Fruit fly (Drosophila melanogaster) whole organism, embryonic: ENCODE measurements around the gene spn-F.

Experiments
- ATbp ChIP-seq: fragments of 200-800 bp; sonication (Bioruptor generic); optimal IDR thresholded peaks from 2 replicates; lab custom pipeline; 2017; ENCODE audit warnings: missing biosample characterization, mild to moderate bottlenecking, missing genetic modification characterization, missing genetic modification reagents
- Abd-B ChIP-seq: fragments of 200-800 bp; sonication (Bioruptor generic); optimal IDR thresholded peaks from 2 replicates; lab custom pipeline; 2018; ENCODE audit warnings: missing biosample characterization, mild to moderate bottlenecking, missing genetic modification characterization, moderate library complexity
- Bgb ChIP-seq: fragments of 200-800 bp; sonication (Bioruptor generic); IDR thresholded peaks from 2 replicates; pipeline ENCODE4 v1.3.6; 2022; ENCODE audit warnings: missing biosample characterization, missing genetic modification characterization; ENCODE audit not compliant: partially characterized antibody
- CG10979 ChIP-seq: fragments of 200-800 bp; sonication (Bioruptor generic); optimal IDR thresholded peaks from 2 replicates; lab custom pipeline; 2018; ENCODE audit warnings: missing biosample characterization, mild to moderate bottlenecking, missing genetic modification characterization, moderate library complexity
- CG15011 ChIP-seq: fragments of 200-800 bp; sonication (Bioruptor generic); optimal IDR thresholded peaks from 3 replicates; lab custom pipeline; 2018; ENCODE audit warnings: missing biosample characterization, mild to moderate bottlenecking, missing genetic modification characterization
- CG15073 ChIP-seq: fragments of 200-800 bp; sonication (Bioruptor generic); optimal IDR thresholded peaks from 2 replicates; lab custom pipeline; 2016; ENCODE audit warnings: missing biosample characterization, missing genetic modification characterization
- CG17385 ChIP-seq: fragments of 200-800 bp; sonication (Bioruptor generic); optimal IDR thresholded peaks from 3 replicates; lab custom pipeline; 2018; ENCODE audit warnings: missing biosample characterization, mild to moderate bottlenecking, missing genetic modification characterization
- CG18619 ChIP-seq: fragments of 200-800 bp; sonication (Bioruptor generic); optimal IDR thresholded peaks from 3 replicates; lab custom pipeline; 2017; ENCODE audit warnings: missing biosample characterization, mild to moderate bottlenecking, missing genetic modification characterization
- CG2120 ChIP-seq: fragments of 200-800 bp; sonication (Bioruptor generic); optimal IDR thresholded peaks from 3 replicates; lab custom pipeline; 2016; ENCODE audit warnings: missing biosample characterization, missing genetic modification characterization
- CG2199 ChIP-seq: fragments of 200-800 bp; sonication (Bioruptor generic); IDR thresholded peaks from 3 replicates; pipeline ENCODE4 v1.3.6; 2022; ENCODE audit warnings: missing biosample characterization, missing genetic modification characterization
- CG4328 ChIP-seq: fragments of 200-800 bp; sonication (Bioruptor generic); optimal IDR thresholded peaks from 3 replicates; lab custom pipeline; 2017; ENCODE audit warnings: missing biosample characterization, missing genetic modification reagents, missing genetic modification characterization
- CG6254 ChIP-seq: fragments of 200-800 bp; sonication (Bioruptor generic); optimal IDR thresholded peaks from 3 replicates; lab custom pipeline; 2017; ENCODE audit warnings: mild to moderate bottlenecking, missing biosample characterization, missing genetic modification reagents, missing genetic modification characterization
- CG7556 ChIP-seq: fragments of 200-800 bp; sonication (Bioruptor generic); optimal IDR thresholded peaks from 2 replicates; lab custom pipeline; 2017; ENCODE audit warnings: missing biosample characterization, mild to moderate bottlenecking, missing genetic modification characterization
- CG7786 ChIP-seq: fragments of 200-800 bp; sonication (Bioruptor generic); optimal IDR thresholded peaks from 2 replicates; lab custom pipeline; 2016; ENCODE audit warnings: missing biosample characterization, missing genetic modification characterization
- CG9797 ChIP-seq: fragments of 200-800 bp; sonication (Bioruptor generic); optimal IDR thresholded peaks from 3 replicates; lab custom pipeline; 2018; ENCODE audit warnings: missing biosample characterization, mild to moderate bottlenecking, missing genetic modification characterization
- D19B ChIP-seq: fragments of 200-800 bp; sonication (Bioruptor generic); optimal IDR thresholded peaks from 2 replicates; lab custom pipeline; 2017; ENCODE audit warnings: missing biosample characterization, mild to moderate bottlenecking, missing genetic modification characterization
- Dad ChIP-seq: fragments of 200-800 bp; sonication (Bioruptor generic); optimal IDR thresholded peaks from 3 replicates; lab custom pipeline; 2016; ENCODE audit warnings: missing biosample characterization, missing genetic modification characterization
- Dip2 ChIP-seq: fragments of 200-800 bp; sonication (Bioruptor generic); IDR thresholded peaks from 2 replicates; pipeline ENCODE4 v1.3.6; 2022; ENCODE audit warnings: missing biosample characterization, missing genetic modification characterization
- Dip3 ChIP-seq: fragments of 200-800 bp; sonication (Bioruptor generic); optimal IDR thresholded peaks from 3 replicates; lab custom pipeline; 2016; ENCODE audit warnings: missing biosample characterization, missing genetic modification characterization
- Ets65A ChIP-seq: fragments of 200-800 bp; sonication (Bioruptor generic); peaks from one replicate; lab custom pipeline; 2016; ENCODE audit warnings: missing biosample characterization, missing genetic modification characterization
- GATAe ChIP-seq: fragments of 200-800 bp; sonication (Bioruptor generic); conservative IDR thresholded peaks from 2 replicates; pipeline ENCODE4 v1.3.6; 2022; ENCODE audit warnings: missing biosample characterization, missing genetic modification characterization
- HLHmδ ChIP-seq: fragments of 200-800 bp; sonication (Bioruptor generic); optimal IDR thresholded peaks from 2 replicates; lab custom pipeline; 2018; ENCODE audit warnings: missing biosample characterization, mild to moderate bottlenecking, missing genetic modification characterization, moderate library complexity
- Hey ChIP-seq: fragments of 200-800 bp; sonication (Bioruptor generic); optimal IDR thresholded peaks from 3 replicates; lab custom pipeline; 2018; ENCODE audit warnings: missing biosample characterization, mild to moderate bottlenecking, missing genetic modification characterization
- Hr51 ChIP-seq, 2 experiments: fragments of 200-800 bp; sonication (Bioruptor generic); optimal IDR thresholded peaks; 2 replicates in 1 of 2; 3 replicates in 1 of 2; lab custom pipeline; 2016 to 2018; ENCODE audit warnings: missing biosample characterization in 2 of 2, missing genetic modification characterization in 2 of 2, mild to moderate bottlenecking in 1 of 2, moderate library complexity in 1 of 2
- Hsf ChIP-seq: fragments of 200-800 bp; sonication (Bioruptor generic); optimal IDR thresholded peaks from 3 replicates; lab custom pipeline; 2016; ENCODE audit warnings: missing biosample characterization, missing genetic modification characterization
- Mad ChIP-seq: fragments of 200-800 bp; sonication (Bioruptor generic); optimal IDR thresholded peaks from 2 replicates; lab custom pipeline; 2016; ENCODE audit warnings: missing biosample characterization, missing genetic modification characterization
- Mrtf ChIP-seq: fragments of 200-800 bp; sonication (Bioruptor generic); IDR thresholded peaks from 3 replicates; pipeline ENCODE4 v1.3.6; 2022; ENCODE audit warnings: missing biosample characterization, missing genetic modification characterization
- Ptx1 ChIP-seq: fragments of 200-800 bp; sonication (Bioruptor generic); IDR thresholded peaks from 2 replicates; pipeline ENCODE4 v1.3.6; 2022; ENCODE audit warnings: missing biosample characterization, missing genetic modification characterization
- Sry-δ ChIP-seq: fragments of 200-800 bp; sonication (Bioruptor generic); optimal IDR thresholded peaks from 2 replicates; lab custom pipeline; 2016; ENCODE audit warnings: missing biosample characterization, missing genetic modification characterization
- Xrp1 ChIP-seq: fragments of 200-800 bp; sonication (Bioruptor generic); IDR thresholded peaks from 2 replicates; pipeline ENCODE4 v1.3.6; 2022; ENCODE audit warnings: missing biosample characterization, missing genetic modification characterization
- bsh ChIP-seq, 2 experiments: fragments of 200-800 bp; sonication (Bioruptor generic); optimal IDR thresholded peaks; 2 replicates each; lab custom pipeline; 2017 to 2018; ENCODE audit warnings: mild to moderate bottlenecking in 2 of 2, missing biosample characterization in 2 of 2, missing genetic modification characterization in 2 of 2, moderate library complexity in 1 of 2
- chm ChIP-seq: fragments of 200-800 bp; sonication (Bioruptor generic); IDR thresholded peaks from 2 replicates; pipeline ENCODE4 v1.3.6; 2022; ENCODE audit warnings: missing biosample characterization, missing genetic modification characterization
- crol ChIP-seq: fragments of 200-800 bp; sonication (Bioruptor generic); IDR thresholded peaks from 2 replicates; pipeline ENCODE4 v1.3.6; 2022; ENCODE audit warnings: missing biosample characterization, missing genetic modification characterization
- dmrt11E ChIP-seq: fragments of 200-800 bp; sonication (Bioruptor generic); optimal IDR thresholded peaks from 3 replicates; lab custom pipeline; 2018; ENCODE audit warnings: missing biosample characterization, mild to moderate bottlenecking, missing genetic modification characterization, moderate library complexity
- dmrt99B ChIP-seq: fragments of 200-800 bp; sonication (Bioruptor generic); optimal IDR thresholded peaks from 2 replicates; lab custom pipeline; 2018; ENCODE audit warnings: missing biosample characterization, mild to moderate bottlenecking, missing genetic modification characterization, moderate library complexity
- fd102C ChIP-seq: fragments of 200-800 bp; sonication (Bioruptor generic); optimal IDR thresholded peaks from 2 replicates; lab custom pipeline; 2018; ENCODE audit warnings: missing biosample characterization, mild to moderate bottlenecking, missing genetic modification characterization, moderate library complexity
- gcm ChIP-seq: fragments of 200-800 bp; sonication (Bioruptor generic); optimal IDR thresholded peaks from 2 replicates; lab custom pipeline; 2019; ENCODE audit warnings: missing biosample characterization, mild to moderate bottlenecking, missing genetic modification characterization, moderate library complexity
- hkb ChIP-seq, 2 experiments: fragments of 200-800 bp in 1 of 2; fragments of >200 bp in 1 of 2; sonication (Bioruptor generic) in 1 of 2; IDR thresholded peaks in 1 of 2; optimal IDR thresholded peaks in 1 of 2; 2 replicates each; pipeline versions ENCODE4 v1.3.6 to Lab custom; 2017 to 2022; ENCODE audit warnings: missing biosample characterization in 1 of 2, missing genetic modification characterization in 1 of 2
- lab ChIP-seq: fragments of 200-800 bp; sonication (Bioruptor generic); optimal IDR thresholded peaks from 3 replicates; lab custom pipeline; 2017; ENCODE audit warnings: missing biosample characterization, missing genetic modification characterization, mild to moderate bottlenecking, moderate library complexity, missing genetic modification reagents
- lilli ChIP-seq: fragments of 200-800 bp; sonication (Bioruptor generic); optimal IDR thresholded peaks from 3 replicates; lab custom pipeline; 2016; ENCODE audit warnings: missing biosample characterization, missing genetic modification characterization
- pzg ChIP-seq: fragments of 200-800 bp; sonication (Bioruptor generic); optimal IDR thresholded peaks from 3 replicates; lab custom pipeline; 2018; ENCODE audit warnings: missing biosample characterization, mild to moderate bottlenecking, missing genetic modification characterization, moderate library complexity
- ranshi ChIP-seq: fragments of 200-800 bp; sonication (Bioruptor generic); IDR thresholded peaks from 2 replicates; pipeline ENCODE4 v1.3.6; 2022; ENCODE audit warnings: missing biosample characterization, missing genetic modification characterization
- rib ChIP-seq: fragments of 200-800 bp; sonication (Bioruptor generic); IDR thresholded peaks from 2 replicates; pipeline ENCODE4 v1.3.6; 2022; ENCODE audit warnings: missing biosample characterization, missing genetic modification characterization
- sc ChIP-seq, 3 experiments: fragments of >200 bp in 2 of 3; fragments of 200-800 bp in 1 of 3; sonication (Bioruptor generic) in 1 of 3; optimal IDR thresholded peaks; 2 replicates in 2 of 3; 3 replicates in 1 of 3; lab custom pipeline; 2017; ENCODE audit warnings: mild to moderate bottlenecking in 1 of 3, missing biosample characterization in 1 of 3, missing genetic modification characterization in 1 of 3, missing genetic modification reagents in 1 of 3
- shn ChIP-seq: fragments of 200-800 bp; sonication (Bioruptor generic); optimal IDR thresholded peaks from 3 replicates; lab custom pipeline; 2016; ENCODE audit warnings: missing biosample characterization, missing genetic modification characterization
- ssp ChIP-seq: fragments of 200-800 bp; sonication (Bioruptor generic); IDR thresholded peaks from 2 replicates; pipeline ENCODE4 v1.3.6; 2022; ENCODE audit warnings: missing biosample characterization, missing genetic modification characterization
- stwl ChIP-seq: fragments of 200-800 bp; sonication (Bioruptor generic); optimal IDR thresholded peaks from 3 replicates; lab custom pipeline; 2018; ENCODE audit warnings: missing biosample characterization, mild to moderate bottlenecking, missing genetic modification characterization, moderate library complexity
- vvl ChIP-seq: fragments of 200-800 bp; sonication (Bioruptor generic); IDR thresholded peaks from 2 replicates; pipeline ENCODE4 v1.3.6; 2022; ENCODE audit warnings: missing biosample characterization, missing genetic modification characterization
- zf30C ChIP-seq: fragments of 200-800 bp; sonication (Bioruptor generic); optimal IDR thresholded peaks from 3 replicates; lab custom pipeline; 2018; ENCODE audit warnings: missing biosample characterization, mild to moderate bottlenecking, missing genetic modification characterization

spn-F gene

DNA sequence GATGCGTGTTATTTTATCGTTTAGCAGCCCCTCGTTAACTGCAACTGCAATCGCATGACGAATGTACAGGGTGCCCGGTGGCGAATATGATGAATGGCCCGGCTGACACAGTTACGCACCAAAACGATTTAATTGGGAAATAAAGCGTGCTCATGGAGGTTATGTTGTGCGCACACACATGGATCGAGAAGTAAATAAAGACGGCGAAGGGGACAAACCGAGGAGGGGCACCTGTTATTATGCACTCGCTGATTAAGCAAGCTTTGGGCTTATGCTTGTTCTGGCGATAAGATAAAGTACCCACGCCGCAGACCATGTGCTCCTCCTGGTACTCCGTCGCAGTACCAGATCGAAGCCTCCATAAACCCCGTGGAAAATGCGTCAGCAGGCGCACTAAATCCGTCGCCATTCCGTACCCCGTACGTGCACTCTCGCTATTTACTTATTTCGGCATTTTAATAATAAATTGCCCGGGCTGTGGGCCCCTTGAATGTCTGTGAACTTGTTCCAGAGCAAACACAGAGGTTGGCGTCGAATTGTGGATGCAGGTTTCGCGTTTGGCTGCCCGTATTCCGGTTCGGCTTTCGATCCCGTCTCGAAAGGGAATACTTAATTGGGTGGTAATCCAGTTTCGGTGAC, 29.8 kb upstream of the spn-F start (continued):
- TF ChIP-seq hkb (optimal IDR thresholded peaks at IDR 0.05; lab: Kevin White, UChicago): no peak
- TF ChIP-seq hkb (GFP tag; IDR thresholded peaks at IDR 0.05; lab: Robert Waterston, UW): no peak
- no peak for TF ChIP-seq CG15011
- TF ChIP-seq HLHmδ (GFP tag; lab: Kevin White, UChicago): no peak
- no peak for TF ChIP-seq CG17385 (GFP tag; lab: Kevin White, UChicago)
- no peak for TF ChIP-seq CG7556 (GFP tag; lab: Kevin White, UChicago)
- no peak for TF ChIP-seq Dip2
- TF ChIP-seq ranshi (GFP tag; lab: Robert Waterston, UW): no peak
- TF ChIP-seq D19B (GFP tag; lab: Kevin White, UChicago): no peak
- TF ChIP-seq lab (GFP tag; lab: Kevin White, UChicago): peak; percentile 68
- TF ChIP-seq ATbp: peak; percentile 22
- TF ChIP-seq shn (GFP tag; lab: Kevin White, UChicago): no peak
- peak; percentile 56 for TF ChIP-seq gcm (GFP tag; lab: Kevin White, UChicago)
- no peak for TF ChIP-seq Mad (GFP tag; lab: Kevin White, UChicago)
- TF ChIP-seq Xrp1 (GFP tag; lab: Robert Waterston, UW): peak; percentile 5; the same call in 1 of the 2 replicates
- peak; percentile 37; the same call in 1 of the 2 replicates for TF ChIP-seq Ptx1
- no peak for TF ChIP-seq CG4328 (GFP tag; lab: Kevin White, UChicago)
- TF ChIP-seq CG7786 (GFP tag; lab: Kevin White, UChicago): no peak
- no peak for TF ChIP-seq sc (optimal IDR thresholded peaks at IDR 0.05; lab: Kevin White, UChicago)
- no peak for TF ChIP-seq sc (GFP tag; optimal IDR thresholded peaks at IDR 0.05; lab: Kevin White, UChicago)
- no peak for TF ChIP-seq CG2120
- no peak for TF ChIP-seq zf30C (GFP tag; lab: Kevin White, UChicago)
- TF ChIP-seq bsh (GFP tag; optimal IDR thresholded peaks at IDR 0.05; lab: Kevin White, UChicago): no peak
- TF ChIP-seq GATAe (GFP tag; lab: Robert Waterston, UW): peak; percentile 45; the same call in 1 of the 2 replicates
- TF ChIP-seq Abd-B: no peak
- TF ChIP-seq crol: peak; percentile 74
- TF ChIP-seq pzg (GFP tag; lab: Kevin White, UChicago): no peak
- TF ChIP-seq fd102C: no peak
- no peak for TF ChIP-seq dmrt11E (tag; lab: Kevin White, UChicago)
- no peak for TF ChIP-seq CG9797 (GFP tag; lab: Kevin White, UChicago)
- no peak for TF ChIP-seq stwl (tag; lab: Kevin White, UChicago)
- no peak for TF ChIP-seq rib (GFP tag; lab: Robert Waterston, UW)
- TF ChIP-seq lilli (GFP tag; lab: Kevin White, UChicago): no peak
- TF ChIP-seq Ets65A (GFP tag; lab: Kevin White, UChicago): peak; percentile 81
- peak; percentile 72 for TF ChIP-seq CG6254 (GFP tag; lab: Kevin White, UChicago)
- 0 out of 3 replicates have a peak, but pooled peaks have one; percentile 32 for TF ChIP-seq CG2199 (GFP tag; lab: Robert Waterston, UW)
- TF ChIP-seq Hr51 (GFP tag; optimal IDR thresholded peaks at IDR 0.05; lab: Kevin White, UChicago): no peak
- TF ChIP-seq Mrtf: no peak
- TF ChIP-seq Dad (GFP tag; lab: Kevin White, UChicago): no peak
- TF ChIP-seq Bgb (GFP tag; lab: Robert Waterston, UW): no peak
- 0 out of 2 replicates have a peak, but pooled peaks have one; percentile 9 for TF ChIP-seq vvl
- TF ChIP-seq Sry-δ: no peak
- TF ChIP-seq CG10979 (tag; lab: Kevin White, UChicago): no peak
- no peak for TF ChIP-seq Dip3 (GFP tag; lab: Kevin White, UChicago)
- no peak for TF ChIP-seq Hsf
- TF ChIP-seq dmrt99B (tag; lab: Kevin White, UChicago): no peak
- TF ChIP-seq CG18619 (GFP tag; lab: Kevin White, UChicago): no peak
- TF ChIP-seq CG15073 (GFP tag; lab: Kevin White, UChicago): no peak
- no peak for TF ChIP-seq Hey (tag; lab: Kevin White, UChicago)
- no peak for TF ChIP-seq ssp (GFP tag; lab: Robert Waterston, UW)
- TF ChIP-seq chm (GFP tag; lab: Robert Waterston, UW): no peak
